Fruit fly (Drosophila melanogaster): Measurements from ENCODE around the gene CG3857.
A peak's percentile ranks its signal among the peaks of the same experiment; 100 is the strongest.

Gene CG3857

DNA sequence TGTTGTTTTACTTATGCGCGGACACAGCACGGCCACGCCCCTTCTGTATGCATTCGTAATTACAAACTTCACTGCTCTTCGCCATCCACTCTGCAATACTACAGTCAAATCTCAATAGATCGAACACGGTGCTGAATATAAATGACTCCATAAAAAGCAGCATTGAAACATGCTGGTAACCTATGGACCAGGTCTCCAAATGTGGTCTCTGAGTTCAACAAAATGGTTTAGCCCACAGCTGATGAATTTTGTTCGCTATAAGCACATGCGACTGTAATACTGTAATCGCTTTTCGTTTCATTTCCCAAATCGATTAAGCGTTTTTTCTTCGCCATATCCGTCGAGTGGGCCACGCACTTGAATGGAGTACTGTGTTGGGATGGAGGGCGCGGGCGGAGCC, 42.5 kb downstream of the CG3857 start (continued):
- peak; percentile 8 for TF ChIP-seq lilli (GFP tag; optimal IDR thresholded peaks at IDR 0.05)
- TF ChIP-seq CG6683 (GFP tag; optimal IDR thresholded peaks at IDR 0.05), result no peak
- no peak for TF ChIP-seq Asciz (GFP tag; optimal IDR thresholded peaks at IDR 0.05)
- peak; percentile 20; the same call in 1 of the 2 replicates for TF ChIP-seq CG10366 (GFP tag; IDR thresholded peaks at IDR 0.05)
- TF ChIP-seq CG12659 (GFP tag; optimal IDR thresholded peaks at IDR 0.05), result no peak
- TF ChIP-seq CG2120 (GFP tag; optimal IDR thresholded peaks at IDR 0.05), result no peak
- TF ChIP-seq prd (optimal IDR thresholded peaks at IDR 0.05), result no peak
- peak; percentile 37; the same call in 1 of the 3 replicates for TF ChIP-seq prd (GFP tag; IDR thresholded peaks at IDR 0.05)
- no peak for TF ChIP-seq CG17829 (tag; optimal IDR thresholded peaks at IDR 0.05)
- TF ChIP-seq pita (GFP tag; optimal IDR thresholded peaks at IDR 0.05), result no peak
- TF ChIP-seq Med (GFP tag), result peak; percentile 40
- TF ChIP-seq Dip2 (GFP tag; IDR thresholded peaks at IDR 0.05), result no peak
- no peak for TF ChIP-seq CG42726 (GFP tag; IDR thresholded peaks at IDR 0.05; ENCODE audit: partially characterized antibody)
- peak; percentile 67 for TF ChIP-seq grau (tag; optimal IDR thresholded peaks at IDR 0.05)
- peak; percentile 24; the same call in 1 of the 3 replicates for TF ChIP-seq row (GFP tag; IDR thresholded peaks at IDR 0.05)
- TF ChIP-seq CG2116 (GFP tag; optimal IDR thresholded peaks at IDR 0.05), result no peak
- TF ChIP-seq klu (GFP tag; IDR thresholded peaks at IDR 0.05), result no peak
- TF ChIP-seq CG9876 (GFP tag; optimal IDR thresholded peaks at IDR 0.05), result no peak
- TF ChIP-seq CG7987 (GFP tag; optimal IDR thresholded peaks at IDR 0.05), result no peak
- peak; percentile 6 for TF ChIP-seq sens (GFP tag)
- TF ChIP-seq Xrp1 (GFP tag; IDR thresholded peaks at IDR 0.05), result no peak
- no peak; the same call in 1 of the 2 replicates for TF ChIP-seq CG6689 (GFP tag; IDR thresholded peaks at IDR 0.05)
- peak; percentile 27; the same call in 1 of the 2 replicates for TF ChIP-seq Drgx (GFP tag; IDR thresholded peaks at IDR 0.05)
- TF ChIP-seq Fer1 (GFP tag; optimal IDR thresholded peaks at IDR 0.05), result no peak
- no peak for TF ChIP-seq rib (GFP tag; IDR thresholded peaks at IDR 0.05)
- peak; percentile 4 for TF ChIP-seq CG11504 (tag; optimal IDR thresholded peaks at IDR 0.05)
- no peak for TF ChIP-seq chinmo (GFP tag; IDR thresholded peaks at IDR 0.05; ENCODE audit: partially characterized antibody)
- TF ChIP-seq Sry-δ (GFP tag; optimal IDR thresholded peaks at IDR 0.05), result no peak
- no peak for TF ChIP-seq B-H2 (GFP tag; optimal IDR thresholded peaks at IDR 0.05)
- TF ChIP-seq nau (GFP tag; optimal IDR thresholded peaks at IDR 0.05), result no peak

DNA sequence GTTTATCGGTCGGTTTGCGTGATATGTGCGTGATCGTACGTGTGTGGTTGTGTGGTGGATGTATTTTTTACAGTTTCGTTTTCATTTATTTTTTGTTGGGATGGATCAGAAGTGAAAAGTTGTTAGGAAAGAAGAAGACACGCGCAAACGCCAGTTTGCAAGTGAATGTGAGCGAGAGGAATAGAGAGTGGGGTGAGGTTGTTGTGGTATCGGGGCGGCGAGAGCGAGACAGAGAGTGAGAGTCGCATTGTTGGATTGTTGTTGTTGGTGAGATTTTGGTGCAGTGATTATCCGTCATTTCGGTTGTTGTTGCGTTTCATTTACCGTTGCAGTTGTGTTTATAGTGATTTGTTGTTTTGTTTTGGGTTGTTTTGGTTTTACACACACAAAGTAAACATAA, 46.3 kb downstream of the CG3857 start:
- TF ChIP-seq CG17385 (GFP tag; optimal IDR thresholded peaks at IDR 0.05) (peak; percentile 72), chinmo (GFP tag; IDR thresholded peaks at IDR 0.05; ENCODE audit: partially characterized antibody) (0 out of 4 replicates have a peak, but pooled peaks have one; percentile 18), CG1832 (GFP tag; optimal IDR thresholded peaks at IDR 0.05) (peak; percentile 64), so (GFP tag; IDR thresholded peaks at IDR 0.05) (no peak), sens (GFP tag) (peak; percentile 47), Blimp-1 (GFP tag; optimal IDR thresholded peaks at IDR 0.05) (peak; percentile 13), Aef1 (GFP tag; IDR thresholded peaks at IDR 0.05) (peak; percentile 18; the same call in 1 of the 3 replicates), CG10321 (GFP tag; IDR thresholded peaks at IDR 0.05) (peak; percentile 38; the same call in 1 of the 2 replicates), YL-1 (GFP tag; optimal IDR thresholded peaks at IDR 0.05) (peak; percentile 11), CG13123 (GFP tag; optimal IDR thresholded peaks at IDR 0.05) (no peak), CG4360 (GFP tag; IDR thresholded peaks at IDR 0.05) (peak; percentile 87), HHEX (GFP tag; optimal IDR thresholded peaks at IDR 0.05) (no peak)

All from whole organism, embryonic.